Worm (Caenorhabditis elegans) whole organism, midembryonic: ENCODE data around the gene mut-7.

Source experiments
- flt-1 ChIP-seq: fragments of 200-800 bp; sonication (Bioruptor generic); IDR thresholded peaks from 2 replicates; pipeline ENCODE4 v1.3.6; 2022; ENCODE audit warnings: missing genetic modification characterization, missing compliant biosample characterization
- tab-1 ChIP-seq: fragments of 200-800 bp; sonication (Bioruptor generic); IDR thresholded peaks from 2 replicates; pipeline ENCODE4 v1.3.6; 2022; ENCODE audit warnings: missing genetic modification characterization, missing compliant biosample characterization
- ztf-23 ChIP-seq: fragments of 200-800 bp; sonication (Bioruptor generic); IDR thresholded peaks from 2 replicates; pipeline ENCODE4 v1.3.6; 2022; ENCODE audit warnings: missing genetic modification reagents, missing genetic modification characterization, missing compliant biosample characterization

ce11 chrIII:9590212-9590611 is 48.0 kb upstream of the mut-7 start:
- TF ChIP-seq tab-1 (GFP tag; lab: Robert Waterston, UW) (no peak), ztf-23 (GFP tag; lab: Robert Waterston, UW) (no peak), flt-1 (GFP tag; lab: Robert Waterston, UW) (no peak)
